Worm (Caenorhabditis elegans) whole organism, L2 larva: ENCODE results near the gene C53B7.2.

ENCODE experiments used
- C34F6.9 ChIP-seq: fragments of 150-350 bp; optimal IDR thresholded peaks from 2 replicates; lab custom pipeline; 2014; ENCODE audit warnings: missing biosample characterization, missing genetic modification characterization
- alr-1 ChIP-seq: fragments of 150-350 bp; optimal IDR thresholded peaks from 2 replicates; lab custom pipeline; 2014; ENCODE audit warnings: missing biosample characterization, missing genetic modification characterization
- aly-2 ChIP-seq: fragments of 150-350 bp; optimal IDR thresholded peaks from 2 replicates; lab custom pipeline; 2014; ENCODE audit warnings: missing biosample characterization, missing genetic modification characterization
- blmp-1 ChIP-seq: sonication (generic microtip); optimal IDR thresholded peaks from 2 replicates; lab custom pipeline; 2017; ENCODE audit warnings: missing genetic modification characterization, mild to moderate bottlenecking, missing compliant biosample characterization, antibody characterized with exemption, moderate library complexity; ENCODE audit not compliant: insufficient read depth
- ceh-82 ChIP-seq: fragments of 150-350 bp; optimal IDR thresholded peaks from 2 replicates; lab custom pipeline; 2014; ENCODE audit warnings: missing biosample characterization, missing genetic modification characterization
- dmd-4 ChIP-seq: sonication (generic microtip); optimal IDR thresholded peaks from 2 replicates; lab custom pipeline; 2017; ENCODE audit warnings: missing biosample characterization, missing genetic modification characterization
- nhr-10 ChIP-seq: sonication (generic microtip); optimal IDR thresholded peaks from 2 replicates; lab custom pipeline; 2017; ENCODE audit warnings: missing biosample characterization, missing genetic modification characterization
- skn-1 ChIP-seq: sonication (generic microtip); optimal IDR thresholded peaks from 2 replicates; lab custom pipeline; 2017; ENCODE audit warnings: missing biosample characterization, missing genetic modification characterization
- ztf-11 ChIP-seq: sonication (generic microtip); optimal IDR thresholded peaks from 2 replicates; lab custom pipeline; 2017; ENCODE audit warnings: missing biosample characterization, missing genetic modification characterization

- TF ChIP-seq aly-2: no peak
- no peak for TF ChIP-seq C34F6.9
- no peak for TF ChIP-seq ztf-11 (tag; lab: Kevin White, UChicago)
- TF ChIP-seq skn-1: no peak
- no peak for TF ChIP-seq ceh-82 (tag; lab: Kevin White, UChicago)
- TF ChIP-seq dmd-4 (tag; lab: Kevin White, UChicago): no peak
- TF ChIP-seq nhr-10 (tag; lab: Kevin White, UChicago): no peak
- TF ChIP-seq blmp-1 (tag; lab: Kevin White, UChicago): no peak
- TF ChIP-seq alr-1 (tag; lab: Kevin White, UChicago): no peak
Measured at ce11 chrX:6844394-6845072, 1.5 kb upstream of the C53B7.2 start, which contains the start of gene C53B7.3.
